Worm (Caenorhabditis elegans): ENCODE results near the gene gst-19.

Gene gst-19

ce11 chrII:13627001-13627400 is at the start of gene gst-19:
Gene gst-19 (minus strand): TSS chrII:13627145.
- TF ChIP-seq ztf-4 (tag; optimal IDR thresholded peaks at IDR 0.05) (no peak), nhr-6 (tag; optimal IDR thresholded peaks at IDR 0.05) (no peak), dmd-4 (tag; optimal IDR thresholded peaks at IDR 0.05) (no peak), ztf-11 (tag; optimal IDR thresholded peaks at IDR 0.05) (no peak)

- TF ChIP-seq ZK546.5 (tag; optimal IDR thresholded peaks at IDR 0.05), result no peak
- TF ChIP-seq sma-3 (GFP tag; optimal IDR thresholded peaks at IDR 0.05), result no peak
- no peak for TF ChIP-seq skn-1 (tag; optimal IDR thresholded peaks at IDR 0.05)
- no peak for TF ChIP-seq nhr-12 (tag; optimal IDR thresholded peaks at IDR 0.05)
- TF ChIP-seq zag-1 (tag; optimal IDR thresholded peaks at IDR 0.05), result no peak
- no peak for TF ChIP-seq dmd-4 (tag; optimal IDR thresholded peaks at IDR 0.05)
- peak; percentile 52 for TF ChIP-seq mab-5 (tag; optimal IDR thresholded peaks at IDR 0.05)
- no peak for TF ChIP-seq alr-1 (tag; optimal IDR thresholded peaks at IDR 0.05)
- no peak for TF ChIP-seq C34F6.9 (tag; optimal IDR thresholded peaks at IDR 0.05)
- TF ChIP-seq egl-27 (tag; optimal IDR thresholded peaks at IDR 0.05), result no peak
- no peak for TF ChIP-seq sem-4 (tag; optimal IDR thresholded peaks at IDR 0.05)
- peak; percentile 44 for TF ChIP-seq nhr-21 (tag; optimal IDR thresholded peaks at IDR 0.05)
- no peak for TF ChIP-seq gmeb-1 (tag; optimal IDR thresholded peaks at IDR 0.05)
- TF ChIP-seq sma-9 (GFP tag; optimal IDR thresholded peaks at IDR 0.05), result peak; percentile 22
- TF ChIP-seq sma-9 (tag; optimal IDR thresholded peaks at IDR 0.05), result no peak
Measured at ce11 chrII:13675212-13675611, 48.3 kb upstream of the gst-19 start.

- TF ChIP-seq ama-1 (optimal IDR thresholded peaks at IDR 0.05) (no peak), fos-1 (tag; optimal IDR thresholded peaks at IDR 0.05) (peak; percentile 2), blmp-1 (tag; optimal IDR thresholded peaks at IDR 0.05; ENCODE audit: insufficient read depth) (peak; percentile 92), mdl-1 (tag; optimal IDR thresholded peaks at IDR 0.05) (peak in 1 of 2 experiments; percentile 36), nhr-21 (tag; optimal IDR thresholded peaks at IDR 0.05) (peak; percentile 14), sma-9 (GFP tag; optimal IDR thresholded peaks at IDR 0.05) (peak; percentile 60), sma-9 (tag; optimal IDR thresholded peaks at IDR 0.05) (no peak), nhr-129 (tag; optimal IDR thresholded peaks at IDR 0.05) (peak; percentile 5), nhr-25 (tag; optimal IDR thresholded peaks at IDR 0.05) (peak; percentile 23), alr-1 (tag; optimal IDR thresholded peaks at IDR 0.05) (no peak), crh-2 (tag; optimal IDR thresholded peaks at IDR 0.05) (peak; percentile 17), lin-39 (tag; optimal IDR thresholded peaks at IDR 0.05) (no peak)
Measured at ce11 chrII:13673605-13674193, 46.8 kb upstream of the gst-19 start.

ce11 chrII:13672057-13672456 is 45.1 kb upstream of the gst-19 start:
- TF ChIP-seq crh-2 (tag; optimal IDR thresholded peaks at IDR 0.05), result peak; percentile 32
- peak; percentile 21 for TF ChIP-seq sma-3 (GFP tag; optimal IDR thresholded peaks at IDR 0.05)
- TF ChIP-seq sma-9 (GFP tag; optimal IDR thresholded peaks at IDR 0.05), result peak; percentile 51
- TF ChIP-seq sma-9 (tag; optimal IDR thresholded peaks at IDR 0.05), result no peak
- TF ChIP-seq peb-1 (tag; optimal IDR thresholded peaks at IDR 0.05), result no peak

ce11 chrII:13670707-13671295 is 43.9 kb upstream of the gst-19 start:
- no peak for TF ChIP-seq nhr-12 (tag; optimal IDR thresholded peaks at IDR 0.05)
- no peak for TF ChIP-seq zag-1 (tag; optimal IDR thresholded peaks at IDR 0.05)
- peak; percentile 55 for TF ChIP-seq fos-1 (tag; optimal IDR thresholded peaks at IDR 0.05)
- no peak for TF ChIP-seq nhr-23 (tag; optimal IDR thresholded peaks at IDR 0.05)
- no peak for TF ChIP-seq Y55F3AM.14 (GFP tag; optimal IDR thresholded peaks at IDR 0.05)
- no peak for TF ChIP-seq R02D3.7 (tag; optimal IDR thresholded peaks at IDR 0.05)
- TF ChIP-seq nhr-6 (tag; optimal IDR thresholded peaks at IDR 0.05), result no peak

ce11 chrII:13668844-13669441 is 42.0 kb upstream of the gst-19 start, which contains the start of gene C31C9.7:
Gene C31C9.7 (plus strand): TSS chrII:13669104.
- no peak for TF ChIP-seq nhr-129 (tag; optimal IDR thresholded peaks at IDR 0.05)
- no peak for TF ChIP-seq ZK546.5 (tag; optimal IDR thresholded peaks at IDR 0.05)
- TF ChIP-seq ceh-82 (tag; optimal IDR thresholded peaks at IDR 0.05), result no peak
- peak; percentile 28 for TF ChIP-seq sma-9 (GFP tag; optimal IDR thresholded peaks at IDR 0.05)
- no peak for TF ChIP-seq sma-9 (tag; optimal IDR thresholded peaks at IDR 0.05)
- TF ChIP-seq mab-5 (tag; optimal IDR thresholded peaks at IDR 0.05), result no peak
- no peak for TF ChIP-seq egl-27 (tag; optimal IDR thresholded peaks at IDR 0.05)
- TF ChIP-seq blmp-1 (tag; optimal IDR thresholded peaks at IDR 0.05; ENCODE audit: insufficient read depth), result peak; percentile 5
- no peak for TF ChIP-seq nhr-10 (tag; optimal IDR thresholded peaks at IDR 0.05)
- no peak for TF ChIP-seq elt-1 (tag; optimal IDR thresholded peaks at IDR 0.05)
- TF ChIP-seq mbf-1 (tag; optimal IDR thresholded peaks at IDR 0.05), result no peak
- TF ChIP-seq sma-3 (GFP tag; optimal IDR thresholded peaks at IDR 0.05), result peak; percentile 16
- TF ChIP-seq ama-1 (optimal IDR thresholded peaks at IDR 0.05), result peak; percentile 82
- TF ChIP-seq aly-2 (tag; optimal IDR thresholded peaks at IDR 0.05), result no peak
- TF ChIP-seq fos-1 (tag; optimal IDR thresholded peaks at IDR 0.05), result peak; percentile 22
- peak; percentile 29 for TF ChIP-seq F13H6.1 (tag; optimal IDR thresholded peaks at IDR 0.05)
- no peak for TF ChIP-seq lin-39 (tag; optimal IDR thresholded peaks at IDR 0.05)
